Fruit fly (Drosophila melanogaster) whole organism, embryonic: Measurements from ENCODE around the gene CG31109.
A peak's percentile ranks its signal among the peaks of the same experiment; 100 is the strongest.

Source experiments
- Antp ChIP-seq: fragments of 200-800 bp; sonication (Bioruptor generic); optimal IDR thresholded peaks from 3 replicates; lab custom pipeline; 2016; ENCODE audit warnings: missing biosample characterization, missing genetic modification characterization
- Atf-2 ChIP-seq: fragments of 200-800 bp; sonication (Bioruptor generic); optimal IDR thresholded peaks from 2 replicates; lab custom pipeline; 2016; ENCODE audit warnings: missing biosample characterization, missing genetic modification characterization
- BEAF-32 ChIP-seq: fragments of 200-800 bp; sonication (Bioruptor generic); optimal IDR thresholded peaks from 3 replicates; lab custom pipeline; 2017; ENCODE audit warnings: missing biosample characterization, missing genetic modification characterization, mild to moderate bottlenecking, moderate library complexity, missing genetic modification reagents
- CG10366 ChIP-seq: fragments of 200-800 bp; sonication (Bioruptor generic); IDR thresholded peaks from 2 replicates; pipeline ENCODE4 v1.3.6; 2022; ENCODE audit warnings: missing biosample characterization, missing genetic modification characterization
- CG10543 ChIP-seq: fragments of 200-800 bp; sonication (Bioruptor generic); optimal IDR thresholded peaks from 3 replicates; lab custom pipeline; 2017; ENCODE audit warnings: missing biosample characterization, mild to moderate bottlenecking, missing genetic modification characterization, moderate library complexity
- CG11398 ChIP-seq: fragments of 200-800 bp; sonication (Bioruptor generic); optimal IDR thresholded peaks from 2 replicates; lab custom pipeline; 2016; ENCODE audit warnings: missing biosample characterization, missing genetic modification characterization
- CG11695 ChIP-seq: fragments of 200-800 bp; sonication (Bioruptor generic); IDR thresholded peaks from 3 replicates; pipeline ENCODE4 v1.3.6; 2022; ENCODE audit warnings: missing biosample characterization, missing genetic modification characterization
- CG11696 ChIP-seq: fragments of 200-800 bp; sonication (Bioruptor generic); IDR thresholded peaks from 2 replicates; pipeline ENCODE4 v1.3.6; 2022; ENCODE audit warnings: missing biosample characterization, missing genetic modification characterization
- CG13424 ChIP-seq: fragments of 200-800 bp; sonication (Bioruptor generic); optimal IDR thresholded peaks from 2 replicates; lab custom pipeline; 2019; ENCODE audit warnings: missing biosample characterization, mild to moderate bottlenecking, missing genetic modification characterization, moderate library complexity
- CG13775 ChIP-seq: fragments of 200-800 bp; sonication (Bioruptor generic); optimal IDR thresholded peaks from 3 replicates; lab custom pipeline; 2017; ENCODE audit warnings: missing biosample characterization, mild to moderate bottlenecking, missing genetic modification characterization
- CG13894 ChIP-seq: fragments of 200-800 bp; sonication (Bioruptor generic); optimal IDR thresholded peaks from 3 replicates; lab custom pipeline; 2018; ENCODE audit warnings: missing biosample characterization, mild to moderate bottlenecking, missing genetic modification characterization, moderate library complexity
- CG14965 ChIP-seq: fragments of 200-800 bp; sonication (Bioruptor generic); optimal IDR thresholded peaks from 2 replicates; lab custom pipeline; 2016; ENCODE audit warnings: missing biosample characterization, missing genetic modification characterization, borderline replicate concordance
- CG2678 ChIP-seq: fragments of 200-800 bp; sonication (Bioruptor generic); optimal IDR thresholded peaks from 3 replicates; lab custom pipeline; 2019; ENCODE audit warnings: missing biosample characterization, mild to moderate bottlenecking, missing genetic modification characterization, moderate library complexity
- CG32532 ChIP-seq: fragments of 200-800 bp; sonication (Bioruptor generic); IDR thresholded peaks from 2 replicates; pipeline ENCODE4 v1.3.6; 2022; ENCODE audit warnings: missing biosample characterization, missing genetic modification characterization
- CG3281 ChIP-seq: fragments of 200-800 bp; sonication (Bioruptor generic); optimal IDR thresholded peaks from 3 replicates; lab custom pipeline; 2017; ENCODE audit warnings: missing biosample characterization, mild to moderate bottlenecking, missing genetic modification characterization
- CG34376 ChIP-seq: fragments of 200-800 bp; sonication (Bioruptor generic); optimal IDR thresholded peaks from 2 replicates; lab custom pipeline; 2018; ENCODE audit warnings: missing biosample characterization, mild to moderate bottlenecking, missing genetic modification characterization
- CG34422 ChIP-seq: fragments of 200-800 bp; sonication (Bioruptor generic); IDR thresholded peaks from 3 replicates; pipeline ENCODE4 v1.3.6; 2022; ENCODE audit warnings: missing biosample characterization, missing genetic modification characterization
- CG43689 ChIP-seq: fragments of 200-800 bp; sonication (Bioruptor generic); IDR thresholded peaks from 2 replicates; pipeline ENCODE4 v1.3.6; 2022; ENCODE audit warnings: missing biosample characterization, missing genetic modification characterization
- CG6272 ChIP-seq: fragments of 200-800 bp; sonication (Bioruptor generic); IDR thresholded peaks from 2 replicates; pipeline ENCODE4 v1.3.6; 2022; ENCODE audit warnings: missing biosample characterization, missing genetic modification characterization
- CG6791 ChIP-seq: fragments of 200-800 bp; sonication (Bioruptor generic); IDR thresholded peaks from 3 replicates; pipeline ENCODE4 v1.3.6; 2022; ENCODE audit warnings: missing biosample characterization, missing genetic modification characterization; ENCODE audit not compliant: partially characterized antibody
- CG7963 ChIP-seq: fragments of 200-800 bp; sonication (Bioruptor generic); IDR thresholded peaks from 3 replicates; pipeline ENCODE4 v1.3.6; 2022; ENCODE audit warnings: missing biosample characterization, missing genetic modification characterization; ENCODE audit not compliant: partially characterized antibody
- Deaf1 ChIP-seq: fragments of 200-800 bp; optimal IDR thresholded peaks from 3 replicates; lab custom pipeline; 2019; ENCODE audit warnings: missing biosample characterization, mild to moderate bottlenecking, missing genetic modification characterization, moderate library complexity
- Dip3 ChIP-seq: fragments of 200-800 bp; sonication (Bioruptor generic); optimal IDR thresholded peaks from 3 replicates; lab custom pipeline; 2016; ENCODE audit warnings: missing biosample characterization, missing genetic modification characterization
- Fer1 ChIP-seq: fragments of 200-800 bp; sonication (Bioruptor generic); optimal IDR thresholded peaks from 2 replicates; lab custom pipeline; 2017; ENCODE audit warnings: missing biosample characterization, mild to moderate bottlenecking, missing genetic modification characterization
- Hmx ChIP-seq: fragments of 200-800 bp; sonication (Bioruptor generic); optimal IDR thresholded peaks from 2 replicates; lab custom pipeline; 2016; ENCODE audit warnings: missing biosample characterization, missing genetic modification characterization
- Hr51 ChIP-seq, 2 experiments: fragments of 200-800 bp; sonication (Bioruptor generic); optimal IDR thresholded peaks; 2 replicates in 1 of 2; 3 replicates in 1 of 2; lab custom pipeline; 2016 to 2018; ENCODE audit warnings: missing biosample characterization in 2 of 2, missing genetic modification characterization in 2 of 2, mild to moderate bottlenecking in 1 of 2, moderate library complexity in 1 of 2
- Mad ChIP-seq: fragments of 200-800 bp; sonication (Bioruptor generic); optimal IDR thresholded peaks from 2 replicates; lab custom pipeline; 2016; ENCODE audit warnings: missing biosample characterization, missing genetic modification characterization
- NC2β ChIP-seq: fragments of 200-800 bp; sonication (Bioruptor generic); optimal IDR thresholded peaks from 2 replicates; lab custom pipeline; 2016; ENCODE audit warnings: missing biosample characterization, missing genetic modification characterization
- Scr ChIP-seq: fragments of 200-800 bp; sonication (Bioruptor generic); IDR thresholded peaks from 2 replicates; pipeline ENCODE4 v1.3.6; 2022; ENCODE audit warnings: missing biosample characterization, missing genetic modification characterization; ENCODE audit not compliant: partially characterized antibody
- Sin3A ChIP-seq: fragments of >200 bp; optimal IDR thresholded peaks from 2 replicates; lab custom pipeline; 2018
- Sox100B ChIP-seq: fragments of 200-800 bp; sonication (Bioruptor generic); optimal IDR thresholded peaks from 3 replicates; lab custom pipeline; 2018; ENCODE audit warnings: missing biosample characterization, mild to moderate bottlenecking, missing genetic modification characterization
- Usf ChIP-seq: fragments of 200-800 bp; sonication (Bioruptor generic); optimal IDR thresholded peaks from 2 replicates; lab custom pipeline; 2017; ENCODE audit warnings: missing genotype, missing biosample characterization, missing genetic modification characterization
- YL-1 ChIP-seq: fragments of 200-800 bp; sonication (Bioruptor generic); optimal IDR thresholded peaks from 3 replicates; lab custom pipeline; 2017; ENCODE audit warnings: missing biosample characterization, mild to moderate bottlenecking, missing genetic modification characterization
- ato ChIP-seq: fragments of 200-800 bp; sonication (Bioruptor generic); IDR thresholded peaks from 2 replicates; pipeline ENCODE4 v1.3.6; 2022; ENCODE audit warnings: missing biosample characterization, missing genetic modification characterization; ENCODE audit not compliant: partially characterized antibody
- bab2 ChIP-seq: fragments of 200-800 bp; sonication (Bioruptor generic); optimal IDR thresholded peaks from 2 replicates; lab custom pipeline; 2016; ENCODE audit warnings: missing biosample characterization, missing genetic modification characterization
- btn ChIP-seq: fragments of 200-800 bp; sonication (Bioruptor generic); optimal IDR thresholded peaks from 2 replicates; lab custom pipeline; 2016; ENCODE audit warnings: missing biosample characterization, missing genetic modification characterization
- crc ChIP-seq: fragments of 200-800 bp; sonication (Bioruptor generic); optimal IDR thresholded peaks from 2 replicates; lab custom pipeline; 2016; ENCODE audit warnings: missing biosample characterization, missing genetic modification characterization
- ewg ChIP-seq: fragments of 200-800 bp; sonication (Bioruptor generic); optimal IDR thresholded peaks from 3 replicates; lab custom pipeline; 2017; ENCODE audit warnings: mild to moderate bottlenecking, missing biosample characterization, missing genetic modification reagents, missing genetic modification characterization
- fd64A ChIP-seq: fragments of 200-800 bp; sonication (Bioruptor generic); optimal IDR thresholded peaks from 3 replicates; lab custom pipeline; 2018; ENCODE audit warnings: missing biosample characterization, mild to moderate bottlenecking, missing genetic modification characterization
- gem ChIP-seq: fragments of 200-800 bp; sonication (Bioruptor generic); optimal IDR thresholded peaks from 2 replicates; lab custom pipeline; 2019; ENCODE audit warnings: missing biosample characterization, mild to moderate bottlenecking, missing genetic modification characterization, moderate library complexity
- hb ChIP-seq: fragments of 200-800 bp; sonication (Bioruptor generic); IDR thresholded peaks from 3 replicates; pipeline ENCODE4 v1.3.6; 2022; ENCODE audit warnings: missing biosample characterization, missing genetic modification characterization; ENCODE audit not compliant: partially characterized antibody
- klu ChIP-seq: fragments of 200-800 bp; sonication (Bioruptor generic); IDR thresholded peaks from 2 replicates; pipeline ENCODE4 v1.3.6; 2022; ENCODE audit warnings: missing biosample characterization, missing genetic modification characterization
- pita ChIP-seq: fragments of 200-800 bp; sonication (Bioruptor generic); optimal IDR thresholded peaks from 2 replicates; lab custom pipeline; 2017; ENCODE audit warnings: missing biosample characterization, mild to moderate bottlenecking, missing genetic modification characterization
- row ChIP-seq: fragments of 200-800 bp; sonication (Bioruptor generic); IDR thresholded peaks from 3 replicates; pipeline ENCODE4 v1.3.6; 2022; ENCODE audit warnings: missing biosample characterization, missing genetic modification characterization
- schlank ChIP-seq: fragments of 200-800 bp; sonication (Bioruptor generic); optimal IDR thresholded peaks from 2 replicates; lab custom pipeline; 2018; ENCODE audit warnings: missing biosample characterization, mild to moderate bottlenecking, missing genetic modification characterization
- sens ChIP-seq: fragments of 200-800 bp; sonication (Bioruptor generic); peaks from one replicate; lab custom pipeline; 2016; ENCODE audit warnings: missing biosample characterization, missing genetic modification characterization
- sna ChIP-seq: fragments of 200-800 bp; sonication (Bioruptor generic); IDR thresholded peaks from 2 replicates; pipeline ENCODE4 v1.3.6; 2022; ENCODE audit warnings: missing biosample characterization, missing genetic modification characterization; ENCODE audit not compliant: partially characterized antibody
- ssp ChIP-seq: fragments of 200-800 bp; sonication (Bioruptor generic); IDR thresholded peaks from 2 replicates; pipeline ENCODE4 v1.3.6; 2022; ENCODE audit warnings: missing biosample characterization, missing genetic modification characterization
- unc-4 ChIP-seq: fragments of 200-800 bp; sonication (Bioruptor generic); IDR thresholded peaks from 2 replicates; pipeline ENCODE4 v1.3.6; 2022; ENCODE audit warnings: missing biosample characterization, missing genetic modification characterization; ENCODE audit not compliant: partially characterized antibody
- vvl ChIP-seq: fragments of 200-800 bp; sonication (Bioruptor generic); IDR thresholded peaks from 2 replicates; pipeline ENCODE4 v1.3.6; 2022; ENCODE audit warnings: missing biosample characterization, missing genetic modification characterization
- zen2 ChIP-seq: fragments of 200-800 bp; sonication (Bioruptor generic); IDR thresholded peaks from 3 replicates; pipeline ENCODE4 v1.3.6; 2022; ENCODE audit warnings: missing biosample characterization, missing genetic modification characterization; ENCODE audit not compliant: partially characterized antibody

CG31109 gene

DNA sequence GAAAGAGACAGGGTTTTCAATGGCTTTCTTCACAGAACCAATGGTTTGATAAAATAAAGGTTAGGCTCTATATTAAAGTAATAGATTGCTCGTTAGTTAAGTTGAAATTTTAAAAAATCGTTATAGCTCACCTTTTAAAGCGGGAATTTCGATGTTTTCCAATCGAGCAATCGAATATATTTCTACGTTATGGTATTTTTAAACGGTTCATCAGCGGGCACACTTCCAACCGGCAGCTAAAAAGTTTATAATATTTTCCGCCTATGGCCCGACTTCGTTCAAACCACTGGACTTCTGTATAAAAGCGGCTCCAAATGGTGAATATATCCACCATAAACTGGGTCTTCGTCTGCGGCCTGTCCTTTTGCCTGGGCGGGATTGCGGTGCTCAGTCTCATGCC lies 31.4 kb downstream of the CG31109 start, which contains the start of gene beta4GalT7 (continued):
- no peak; the same call in 1 of the 2 replicates for TF ChIP-seq sna (GFP tag; lab: Robert Waterston, UW)
- TF ChIP-seq row (GFP tag; lab: Robert Waterston, UW): no peak
- no peak for TF ChIP-seq sens
- TF ChIP-seq unc-4 (GFP tag; lab: Robert Waterston, UW): no peak
- TF ChIP-seq Sin3A: no peak
- TF ChIP-seq Usf (GFP tag; lab: Kevin White, UChicago): no peak
- TF ChIP-seq btn (GFP tag; lab: Kevin White, UChicago): no peak
- no peak for TF ChIP-seq CG13424 (tag; lab: Kevin White, UChicago)
- no peak for TF ChIP-seq CG10543 (GFP tag; lab: Kevin White, UChicago)
- TF ChIP-seq klu (GFP tag; lab: Robert Waterston, UW): no peak
- no peak for TF ChIP-seq CG13775 (GFP tag; lab: Kevin White, UChicago)
- TF ChIP-seq bab2 (GFP tag; lab: Kevin White, UChicago): no peak
- TF ChIP-seq CG11398 (GFP tag; lab: Kevin White, UChicago): no peak
- TF ChIP-seq Antp (GFP tag; lab: Kevin White, UChicago): no peak
- TF ChIP-seq CG11695 (GFP tag; lab: Robert Waterston, UW): no peak
- no peak for TF ChIP-seq zen2
- no peak for TF ChIP-seq Sox100B (GFP tag; lab: Kevin White, UChicago)
- TF ChIP-seq CG3281 (GFP tag; lab: Kevin White, UChicago): no peak
- TF ChIP-seq fd64A (GFP tag; lab: Kevin White, UChicago): no peak
- TF ChIP-seq Mad (GFP tag; lab: Kevin White, UChicago): no peak
- TF ChIP-seq Scr (GFP tag; lab: Robert Waterston, UW): peak; percentile 25; the same call in 1 of the 2 replicates
- TF ChIP-seq CG13894 (tag; lab: Kevin White, UChicago): no peak
- no peak for TF ChIP-seq CG7963
- no peak for TF ChIP-seq gem (tag; lab: Kevin White, UChicago)
- peak; percentile 40; the same call in 1 of the 3 replicates for TF ChIP-seq CG34422 (GFP tag; lab: Robert Waterston, UW)
- peak; percentile 11 for TF ChIP-seq YL-1 (GFP tag; lab: Kevin White, UChicago)
- TF ChIP-seq Atf-2 (GFP tag; lab: Kevin White, UChicago): no peak
- TF ChIP-seq CG6791 (GFP tag; lab: Robert Waterston, UW): no peak
- no peak for TF ChIP-seq CG6272 (GFP tag; lab: Robert Waterston, UW)
- no peak for TF ChIP-seq Hr51 (GFP tag; optimal IDR thresholded peaks at IDR 0.05; lab: Kevin White, UChicago)
- TF ChIP-seq hb: no peak
- TF ChIP-seq CG32532 (GFP tag; lab: Robert Waterston, UW): no peak
- TF ChIP-seq Dip3: no peak
- TF ChIP-seq NC2β (GFP tag; lab: Kevin White, UChicago): no peak
- no peak for TF ChIP-seq vvl (GFP tag; lab: Robert Waterston, UW)
- TF ChIP-seq CG2678: no peak
- no peak for TF ChIP-seq ssp (GFP tag; lab: Robert Waterston, UW)
- TF ChIP-seq pita (GFP tag; lab: Kevin White, UChicago): no peak
- no peak for TF ChIP-seq CG10366 (GFP tag; lab: Robert Waterston, UW)
- TF ChIP-seq Fer1 (GFP tag; lab: Kevin White, UChicago): no peak
- no peak for TF ChIP-seq Deaf1 (tag; lab: Kevin White, UChicago)
- no peak for TF ChIP-seq CG14965 (GFP tag; lab: Kevin White, UChicago)
- no peak for TF ChIP-seq Hmx (GFP tag; lab: Kevin White, UChicago)
- no peak for TF ChIP-seq crc (GFP tag; lab: Kevin White, UChicago)
- TF ChIP-seq ewg (GFP tag; lab: Kevin White, UChicago): no peak
- no peak for TF ChIP-seq CG43689
- TF ChIP-seq ato (GFP tag; lab: Robert Waterston, UW): no peak
- TF ChIP-seq BEAF-32: peak; percentile 26
- no peak for TF ChIP-seq schlank (tag; lab: Kevin White, UChicago)
- TF ChIP-seq CG34376 (GFP tag; lab: Kevin White, UChicago): no peak
- TF ChIP-seq CG11696 (GFP tag; lab: Robert Waterston, UW): no peak
